Fruit fly (Drosophila melanogaster) S2 (cell line): Measurements from ENCODE around the gene siz.

Source experiments
- CG8478 ChIP-seq: fragments of >200 bp; optimal IDR thresholded peaks from 2 replicates; lab custom pipeline; 2018
- CTCF ChIP-seq, 2 experiments: fragments of >200 bp; optimal IDR thresholded peaks; 2 replicates each; lab custom pipeline; 2018

dm6 chr3L:20988862-20989261 lies 45.5 kb upstream of the siz start:
- no peak for TF ChIP-seq CG8478
- no peak for TF ChIP-seq CTCF (optimal IDR thresholded peaks at IDR 0.05; lab: Kevin White, UChicago)
